Worm (Caenorhabditis elegans): ENCODE measurements around the gene C02H6.3.

The C02H6.3 gene

ce11 chrV:7414909-7415308 is 27.3 kb upstream of the C02H6.3 start, which contains the start of gene F18E3.12:
Gene F18E3.12 (plus strand): TSS chrV:7414985.
- TF ChIP-seq tbx-11 (GFP tag; IDR thresholded peaks at IDR 0.05) (no peak), tra-4 (tag; optimal IDR thresholded peaks at IDR 0.05) (no peak), B0310.2 (tag; optimal IDR thresholded peaks at IDR 0.05) (no peak), ceh-13 (GFP tag; optimal IDR thresholded peaks at IDR 0.05) (no peak), sea-1 (GFP tag; conservative IDR thresholded peaks at IDR 0.05) (no peak), ets-7 (tag; optimal IDR thresholded peaks at IDR 0.05) (no peak), tbx-37 (GFP tag; conservative IDR thresholded peaks at IDR 0.05) (no peak), hmg-4 (GFP tag; optimal IDR thresholded peaks at IDR 0.05) (no peak), pes-1 (GFP tag; IDR thresholded peaks at IDR 0.05) (no peak), hnd-1 (tag; optimal IDR thresholded peaks at IDR 0.05) (no peak), ceh-36 (tag; optimal IDR thresholded peaks at IDR 0.05) (no peak), flt-1 (GFP tag; IDR thresholded peaks at IDR 0.05) (no peak), aly-1 (tag; optimal IDR thresholded peaks at IDR 0.05) (no peak), F13C5.2 (tag; optimal IDR thresholded peaks at IDR 0.05) (no peak)

ce11 chrV:7413107-7413774 is 25.6 kb upstream of the C02H6.3 start, which contains the start of gene F18E3.11:
Gene F18E3.11 (plus strand): TSS chrV:7413482.
- TF ChIP-seq flt-1 (GFP tag; IDR thresholded peaks at IDR 0.05) = no peak
- no peak for TF ChIP-seq scrt-1 (GFP tag; IDR thresholded peaks at IDR 0.05)
- TF ChIP-seq hmg-4 (GFP tag; optimal IDR thresholded peaks at IDR 0.05) = no peak
- TF ChIP-seq tra-4 (tag; optimal IDR thresholded peaks at IDR 0.05) = no peak
- TF ChIP-seq F13C5.2 (tag; optimal IDR thresholded peaks at IDR 0.05) = no peak
- TF ChIP-seq ceh-36 (tag; optimal IDR thresholded peaks at IDR 0.05) = no peak
- no peak for TF ChIP-seq ceh-13 (GFP tag; optimal IDR thresholded peaks at IDR 0.05)
- TF ChIP-seq pes-1 (GFP tag; IDR thresholded peaks at IDR 0.05) = no peak
- TF ChIP-seq tbx-37 (GFP tag; conservative IDR thresholded peaks at IDR 0.05) = no peak
- TF ChIP-seq aly-1 (tag; optimal IDR thresholded peaks at IDR 0.05) = no peak
- no peak for TF ChIP-seq B0310.2 (tag; optimal IDR thresholded peaks at IDR 0.05)
- no peak for TF ChIP-seq ets-7 (tag; optimal IDR thresholded peaks at IDR 0.05)
- TF ChIP-seq hmbx-1 (tag; optimal IDR thresholded peaks at IDR 0.05) = no peak
- no peak for TF ChIP-seq ama-1 (optimal IDR thresholded peaks at IDR 0.05)
- TF ChIP-seq tbx-11 (GFP tag; IDR thresholded peaks at IDR 0.05) = no peak
- TF ChIP-seq sea-1 (GFP tag; conservative IDR thresholded peaks at IDR 0.05) = no peak
- TF ChIP-seq hnd-1 (tag; optimal IDR thresholded peaks at IDR 0.05) = no peak

- no peak for TF ChIP-seq ets-7 (tag; optimal IDR thresholded peaks at IDR 0.05)
- TF ChIP-seq pes-1 (GFP tag; IDR thresholded peaks at IDR 0.05) = no peak
- TF ChIP-seq ama-1 (optimal IDR thresholded peaks at IDR 0.05) = no peak
- no peak for TF ChIP-seq aly-1 (tag; optimal IDR thresholded peaks at IDR 0.05)
- no peak for TF ChIP-seq hnd-1 (tag; optimal IDR thresholded peaks at IDR 0.05)
- no peak for TF ChIP-seq hmbx-1 (tag; optimal IDR thresholded peaks at IDR 0.05)
- no peak for TF ChIP-seq tbx-11 (GFP tag; IDR thresholded peaks at IDR 0.05)
- no peak for TF ChIP-seq sea-1 (GFP tag; conservative IDR thresholded peaks at IDR 0.05)
- TF ChIP-seq flt-1 (GFP tag; IDR thresholded peaks at IDR 0.05) = no peak
- TF ChIP-seq hmg-4 (GFP tag; optimal IDR thresholded peaks at IDR 0.05) = no peak
Measured at ce11 chrV:7411695-7412094, 24.0 kb upstream of the C02H6.3 start, which contains the start of gene str-41. Gene str-41 (plus strand): TSS chrV:7411995.

- TF ChIP-seq hnd-1 (tag; optimal IDR thresholded peaks at IDR 0.05) (no peak), tra-4 (tag; optimal IDR thresholded peaks at IDR 0.05) (no peak), F13C5.2 (tag; optimal IDR thresholded peaks at IDR 0.05) (no peak), tbx-11 (GFP tag; IDR thresholded peaks at IDR 0.05) (no peak), ama-1 (optimal IDR thresholded peaks at IDR 0.05) (no peak), ceh-13 (GFP tag; optimal IDR thresholded peaks at IDR 0.05) (no peak), ceh-36 (tag; optimal IDR thresholded peaks at IDR 0.05) (no peak), ets-7 (tag; optimal IDR thresholded peaks at IDR 0.05) (no peak), B0310.2 (tag; optimal IDR thresholded peaks at IDR 0.05) (no peak), tbx-37 (GFP tag; conservative IDR thresholded peaks at IDR 0.05) (no peak), flt-1 (GFP tag; IDR thresholded peaks at IDR 0.05) (no peak), hmbx-1 (tag; optimal IDR thresholded peaks at IDR 0.05) (no peak), pes-1 (GFP tag; IDR thresholded peaks at IDR 0.05) (no peak), scrt-1 (GFP tag; IDR thresholded peaks at IDR 0.05) (no peak), aly-1 (tag; optimal IDR thresholded peaks at IDR 0.05) (no peak), sea-1 (GFP tag; conservative IDR thresholded peaks at IDR 0.05) (no peak)
Measured at ce11 chrV:7409599-7409998, 21.9 kb upstream of the C02H6.3 start, which contains the start of gene R13D7.2. Gene R13D7.2 (plus strand): TSS chrV:7409899.

ce11 chrV:7408520-7408919 is 20.9 kb upstream of the C02H6.3 start, which contains the start of gene srt-6:
Gene srt-6 (minus strand): TSS chrV:7408814.
- no peak for TF ChIP-seq sea-1 (GFP tag; conservative IDR thresholded peaks at IDR 0.05)
- TF ChIP-seq hmbx-1 (tag; optimal IDR thresholded peaks at IDR 0.05) = no peak
- no peak for TF ChIP-seq ama-1 (optimal IDR thresholded peaks at IDR 0.05)
- TF ChIP-seq ets-7 (tag; optimal IDR thresholded peaks at IDR 0.05) = no peak
- TF ChIP-seq tbx-11 (GFP tag; IDR thresholded peaks at IDR 0.05) = no peak
- TF ChIP-seq scrt-1 (GFP tag; IDR thresholded peaks at IDR 0.05) = no peak
- TF ChIP-seq flt-1 (GFP tag; IDR thresholded peaks at IDR 0.05) = no peak
- TF ChIP-seq aly-1 (tag; optimal IDR thresholded peaks at IDR 0.05) = no peak
- no peak for TF ChIP-seq ceh-13 (GFP tag; optimal IDR thresholded peaks at IDR 0.05)
- no peak for TF ChIP-seq B0310.2 (tag; optimal IDR thresholded peaks at IDR 0.05)

- no peak for TF ChIP-seq tbx-37 (GFP tag; conservative IDR thresholded peaks at IDR 0.05)
- TF ChIP-seq aly-1 (tag; optimal IDR thresholded peaks at IDR 0.05) = no peak
- TF ChIP-seq hmg-4 (GFP tag; optimal IDR thresholded peaks at IDR 0.05) = no peak
- TF ChIP-seq hnd-1 (tag; optimal IDR thresholded peaks at IDR 0.05) = no peak
- no peak for TF ChIP-seq scrt-1 (GFP tag; IDR thresholded peaks at IDR 0.05)
- TF ChIP-seq tbx-11 (GFP tag; IDR thresholded peaks at IDR 0.05) = no peak
Measured at ce11 chrV:7403501-7403900, 15.8 kb upstream of the C02H6.3 start.

- no peak for TF ChIP-seq ets-7 (tag; optimal IDR thresholded peaks at IDR 0.05)
- no peak for TF ChIP-seq B0310.2 (tag; optimal IDR thresholded peaks at IDR 0.05)
- no peak for TF ChIP-seq hmbx-1 (tag; optimal IDR thresholded peaks at IDR 0.05)
- TF ChIP-seq sea-1 (GFP tag; conservative IDR thresholded peaks at IDR 0.05) = no peak
- TF ChIP-seq tra-4 (tag; optimal IDR thresholded peaks at IDR 0.05) = no peak
- no peak for TF ChIP-seq F13C5.2 (tag; optimal IDR thresholded peaks at IDR 0.05)
- no peak for TF ChIP-seq ceh-36 (tag; optimal IDR thresholded peaks at IDR 0.05)
- no peak for TF ChIP-seq tbx-37 (GFP tag; conservative IDR thresholded peaks at IDR 0.05)
- no peak for TF ChIP-seq scrt-1 (GFP tag; IDR thresholded peaks at IDR 0.05)
- no peak for TF ChIP-seq ceh-13 (GFP tag; optimal IDR thresholded peaks at IDR 0.05)
- no peak for TF ChIP-seq pes-1 (GFP tag; IDR thresholded peaks at IDR 0.05)
- no peak for TF ChIP-seq hmg-4 (GFP tag; optimal IDR thresholded peaks at IDR 0.05)
- TF ChIP-seq hnd-1 (tag; optimal IDR thresholded peaks at IDR 0.05) = no peak
- no peak for TF ChIP-seq ama-1 (optimal IDR thresholded peaks at IDR 0.05)
Measured at ce11 chrV:7402355-7402754, 14.7 kb upstream of the C02H6.3 start, which contains the start of gene srj-13. Gene srj-13 (plus strand): TSS chrV:7402655.

Data from whole organism, early embryonic.